Fruit fly (Drosophila melanogaster) whole organism, embryonic: ENCODE results near the gene CG5515.

Source experiments
- BtbVII ChIP-seq: fragments of 200-800 bp; sonication (Bioruptor generic); optimal IDR thresholded peaks from 3 replicates; lab custom pipeline; 2017; ENCODE audit warnings: missing biosample characterization, mild to moderate bottlenecking, missing genetic modification characterization
- CG12769 ChIP-seq: fragments of 200-800 bp; sonication (Bioruptor generic); optimal IDR thresholded peaks from 2 replicates; lab custom pipeline; 2019; ENCODE audit warnings: missing biosample characterization, mild to moderate bottlenecking, missing genetic modification characterization, moderate library complexity
- CG13287 ChIP-seq: fragments of 200-800 bp; sonication (Bioruptor generic); IDR thresholded peaks from 2 replicates; pipeline ENCODE4 v1.3.6; 2022; ENCODE audit warnings: missing biosample characterization, missing genetic modification characterization; ENCODE audit not compliant: partially characterized antibody
- CG13775 ChIP-seq: fragments of 200-800 bp; sonication (Bioruptor generic); optimal IDR thresholded peaks from 3 replicates; lab custom pipeline; 2017; ENCODE audit warnings: missing biosample characterization, mild to moderate bottlenecking, missing genetic modification characterization
- CG14050 ChIP-seq: fragments of 200-800 bp; sonication (Bioruptor generic); IDR thresholded peaks from 3 replicates; pipeline ENCODE4 v1.3.6; 2022; ENCODE audit warnings: missing biosample characterization, missing genetic modification characterization
- CG14860 ChIP-seq: fragments of 200-800 bp; sonication (Bioruptor generic); IDR thresholded peaks from 3 replicates; pipeline ENCODE4 v1.3.6; 2022; ENCODE audit warnings: missing biosample characterization, missing genetic modification characterization; ENCODE audit not compliant: partially characterized antibody
- CG15011 ChIP-seq: fragments of 200-800 bp; sonication (Bioruptor generic); optimal IDR thresholded peaks from 3 replicates; lab custom pipeline; 2018; ENCODE audit warnings: missing biosample characterization, mild to moderate bottlenecking, missing genetic modification characterization
- CG1529 ChIP-seq: fragments of 200-800 bp; sonication (Bioruptor generic); optimal IDR thresholded peaks from 3 replicates; lab custom pipeline; 2018; ENCODE audit warnings: missing biosample characterization, missing genetic modification characterization
- CG15479 ChIP-seq: fragments of 200-800 bp; sonication (Bioruptor generic); optimal IDR thresholded peaks from 3 replicates; lab custom pipeline; 2019; ENCODE audit warnings: missing biosample characterization, mild to moderate bottlenecking, missing genetic modification characterization, moderate library complexity
- CG17568 ChIP-seq: fragments of 200-800 bp; sonication (Bioruptor generic); optimal IDR thresholded peaks from 2 replicates; lab custom pipeline; 2018; ENCODE audit warnings: missing biosample characterization, mild to moderate bottlenecking, missing genetic modification characterization, moderate library complexity
- CG1792 ChIP-seq: fragments of 200-800 bp; sonication (Bioruptor generic); optimal IDR thresholded peaks from 2 replicates; lab custom pipeline; 2016; ENCODE audit warnings: missing biosample characterization, missing genetic modification characterization
- CG1832 ChIP-seq: fragments of 200-800 bp; sonication (Bioruptor generic); optimal IDR thresholded peaks from 2 replicates; lab custom pipeline; 2017; ENCODE audit warnings: missing biosample characterization, mild to moderate bottlenecking, missing genetic modification characterization, inconsistent platforms
- CG2120 ChIP-seq: fragments of 200-800 bp; sonication (Bioruptor generic); optimal IDR thresholded peaks from 3 replicates; lab custom pipeline; 2016; ENCODE audit warnings: missing biosample characterization, missing genetic modification characterization
- CG31224 ChIP-seq: fragments of 200-800 bp; sonication (Bioruptor generic); IDR thresholded peaks from 2 replicates; pipeline ENCODE4 v1.3.6; 2022; ENCODE audit warnings: missing biosample characterization, missing genetic modification characterization
- CG32772 ChIP-seq: fragments of 200-800 bp; sonication (Bioruptor generic); IDR thresholded peaks from 2 replicates; pipeline ENCODE4 v1.3.6; 2022; ENCODE audit warnings: missing biosample characterization, missing genetic modification characterization
- CG33557 ChIP-seq: fragments of 200-800 bp; sonication (Bioruptor generic); optimal IDR thresholded peaks from 2 replicates; lab custom pipeline; 2019; ENCODE audit warnings: missing biosample characterization, mild to moderate bottlenecking, missing genetic modification characterization, moderate library complexity
- CG3726 ChIP-seq: fragments of 200-800 bp; sonication (Bioruptor generic); IDR thresholded peaks from 3 replicates; pipeline ENCODE4, ENCODE4 v1.3.6; 2022; ENCODE audit warnings: missing biosample characterization, missing genetic modification characterization
- CG3838 ChIP-seq: fragments of 200-800 bp; sonication (Bioruptor generic); optimal IDR thresholded peaks from 3 replicates; lab custom pipeline; 2016; ENCODE audit warnings: missing biosample characterization, missing genetic modification characterization
- CG6683 ChIP-seq: fragments of 200-800 bp; sonication (Bioruptor generic); optimal IDR thresholded peaks from 2 replicates; lab custom pipeline; 2017; ENCODE audit warnings: missing biosample characterization, mild to moderate bottlenecking, missing genetic modification characterization, missing genetic modification reagents
- CG8765 ChIP-seq: fragments of 200-800 bp; sonication (Bioruptor generic); IDR thresholded peaks from 2 replicates; pipeline ENCODE4 v1.3.6; 2022; ENCODE audit warnings: missing biosample characterization, missing genetic modification characterization
- CG9876 ChIP-seq: fragments of 200-800 bp; sonication (Bioruptor generic); optimal IDR thresholded peaks from 2 replicates; lab custom pipeline; 2016; ENCODE audit warnings: missing biosample characterization, missing genetic modification characterization
- Deaf1 ChIP-seq: fragments of 200-800 bp; optimal IDR thresholded peaks from 3 replicates; lab custom pipeline; 2019; ENCODE audit warnings: missing biosample characterization, mild to moderate bottlenecking, missing genetic modification characterization, moderate library complexity
- Dip2 ChIP-seq: fragments of 200-800 bp; sonication (Bioruptor generic); IDR thresholded peaks from 2 replicates; pipeline ENCODE4 v1.3.6; 2022; ENCODE audit warnings: missing biosample characterization, missing genetic modification characterization
- Ets65A ChIP-seq: fragments of 200-800 bp; sonication (Bioruptor generic); peaks from one replicate; lab custom pipeline; 2016; ENCODE audit warnings: missing biosample characterization, missing genetic modification characterization
- Hand ChIP-seq: fragments of 200-800 bp; sonication (Bioruptor generic); optimal IDR thresholded peaks from 2 replicates; lab custom pipeline; 2017; ENCODE audit warnings: mild to moderate bottlenecking, missing biosample characterization, missing genetic modification reagents, missing genetic modification characterization
- HmgD ChIP-seq: fragments of 200-800 bp; sonication (Bioruptor generic); optimal IDR thresholded peaks from 3 replicates; lab custom pipeline; 2016; ENCODE audit warnings: missing biosample characterization, missing genetic modification characterization
- Mad ChIP-seq: fragments of 200-800 bp; sonication (Bioruptor generic); optimal IDR thresholded peaks from 2 replicates; lab custom pipeline; 2016; ENCODE audit warnings: missing biosample characterization, missing genetic modification characterization
- NC2β ChIP-seq: fragments of 200-800 bp; sonication (Bioruptor generic); optimal IDR thresholded peaks from 2 replicates; lab custom pipeline; 2016; ENCODE audit warnings: missing biosample characterization, missing genetic modification characterization
- PHDP ChIP-seq: fragments of 200-800 bp; sonication (Bioruptor generic); optimal IDR thresholded peaks from 3 replicates; lab custom pipeline; 2018; ENCODE audit warnings: missing biosample characterization, mild to moderate bottlenecking, missing genetic modification characterization, moderate library complexity
- Pdp1 ChIP-seq, 2 experiments: fragments of 200-800 bp; sonication (Bioruptor generic); optimal IDR thresholded peaks; 3 replicates each; lab custom pipeline; 2016; ENCODE audit warnings: missing biosample characterization in 2 of 2, missing genetic modification characterization in 2 of 2, mild to moderate bottlenecking in 1 of 2, moderate library complexity in 1 of 2
- Scr ChIP-seq: fragments of 200-800 bp; sonication (Bioruptor generic); IDR thresholded peaks from 2 replicates; pipeline ENCODE4 v1.3.6; 2022; ENCODE audit warnings: missing biosample characterization, missing genetic modification characterization; ENCODE audit not compliant: partially characterized antibody
- Sry-δ ChIP-seq: fragments of 200-800 bp; sonication (Bioruptor generic); optimal IDR thresholded peaks from 2 replicates; lab custom pipeline; 2016; ENCODE audit warnings: missing biosample characterization, missing genetic modification characterization
- Ssrp ChIP-seq: fragments of 200-800 bp; sonication (Bioruptor generic); optimal IDR thresholded peaks from 2 replicates; lab custom pipeline; 2018; ENCODE audit warnings: missing biosample characterization, mild to moderate bottlenecking, missing genetic modification characterization, moderate library complexity
- bowl ChIP-seq: fragments of 200-800 bp; sonication (Bioruptor generic); IDR thresholded peaks from 2 replicates; pipeline ENCODE4 v1.3.6; 2022; ENCODE audit warnings: missing biosample characterization, missing genetic modification characterization
- crp ChIP-seq, 2 experiments: fragments of 200-800 bp; sonication (Bioruptor generic); optimal IDR thresholded peaks; 2 replicates in 1 of 2; 3 replicates in 1 of 2; lab custom pipeline; 2017; ENCODE audit warnings: missing biosample characterization in 2 of 2, missing genetic modification characterization in 2 of 2, mild to moderate bottlenecking in 1 of 2, moderate library complexity in 1 of 2
- eve ChIP-seq, 2 experiments: fragments of >200 bp; optimal IDR thresholded peaks; 2 replicates each; lab custom pipeline; 2017; ENCODE audit warnings: missing biosample characterization in 2 of 2, missing genetic modification characterization in 2 of 2
- gce ChIP-seq: fragments of 200-800 bp; sonication (Bioruptor generic); IDR thresholded peaks from 3 replicates; pipeline ENCODE4 v1.3.6; 2022; ENCODE audit warnings: missing biosample characterization, missing genetic modification characterization
- gro ChIP-seq: fragments of 200-800 bp; sonication (Bioruptor generic); optimal IDR thresholded peaks from 2 replicates; lab custom pipeline; 2016; ENCODE audit warnings: missing biosample characterization, missing genetic modification characterization
- hbn ChIP-seq: fragments of 200-800 bp; sonication (Bioruptor generic); IDR thresholded peaks from 2 replicates; pipeline ENCODE4 v1.3.6; 2022; ENCODE audit warnings: missing biosample characterization, missing genetic modification characterization; ENCODE audit not compliant: partially characterized antibody
- lab ChIP-seq: fragments of 200-800 bp; sonication (Bioruptor generic); optimal IDR thresholded peaks from 3 replicates; lab custom pipeline; 2017; ENCODE audit warnings: missing biosample characterization, missing genetic modification characterization, mild to moderate bottlenecking, moderate library complexity, missing genetic modification reagents
- lbe ChIP-seq: fragments of 200-800 bp; sonication (Bioruptor generic); optimal IDR thresholded peaks from 2 replicates; lab custom pipeline; 2016; ENCODE audit warnings: missing biosample characterization, mild to moderate bottlenecking, missing genetic modification characterization
- nerfin-2 ChIP-seq: fragments of 200-800 bp; sonication (Bioruptor generic); IDR thresholded peaks from 2 replicates; pipeline ENCODE4 v1.3.6; 2022; ENCODE audit warnings: missing biosample characterization, missing genetic modification characterization; ENCODE audit not compliant: partially characterized antibody
- nom ChIP-seq: fragments of 200-800 bp; sonication (Bioruptor generic); optimal IDR thresholded peaks from 2 replicates; lab custom pipeline; 2017; ENCODE audit warnings: missing biosample characterization, missing genetic modification characterization, mild to moderate bottlenecking, moderate library complexity, missing genetic modification reagents
- pan ChIP-seq, 4 experiments: fragments of >200 bp in 3 of 4; fragments of 200-800 bp in 1 of 4; sonication (Bioruptor generic) in 1 of 4; optimal IDR thresholded peaks in 3 of 4; IDR thresholded peaks in 1 of 4; 2 replicates each; pipeline versions ENCODE4 v1.3.6 to Lab custom; 2017 to 2022; ENCODE audit warnings: missing biosample characterization in 2 of 4, missing genetic modification characterization in 2 of 4, mixed read lengths in 1 of 4
- pita ChIP-seq: fragments of 200-800 bp; sonication (Bioruptor generic); optimal IDR thresholded peaks from 2 replicates; lab custom pipeline; 2017; ENCODE audit warnings: missing biosample characterization, mild to moderate bottlenecking, missing genetic modification characterization
- run ChIP-seq: fragments of 200-800 bp; sonication (Bioruptor generic); optimal IDR thresholded peaks from 3 replicates; lab custom pipeline; 2018; ENCODE audit warnings: missing biosample characterization, mild to moderate bottlenecking, missing genetic modification characterization
- scrt ChIP-seq: fragments of 200-800 bp; sonication (Bioruptor generic); optimal IDR thresholded peaks from 2 replicates; lab custom pipeline; 2018; ENCODE audit warnings: missing biosample characterization, mild to moderate bottlenecking, missing genetic modification characterization, moderate library complexity
- slp2 ChIP-seq: fragments of 200-800 bp; sonication (Bioruptor generic); optimal IDR thresholded peaks from 2 replicates; lab custom pipeline; 2016; ENCODE audit warnings: missing biosample characterization, missing genetic modification characterization
- wek ChIP-seq: fragments of 200-800 bp; sonication (Bioruptor generic); optimal IDR thresholded peaks from 3 replicates; lab custom pipeline; 2018; ENCODE audit warnings: missing biosample characterization, mild to moderate bottlenecking, missing genetic modification characterization, moderate library complexity
- zen ChIP-seq: fragments of 200-800 bp; sonication (Bioruptor generic); optimal IDR thresholded peaks from 3 replicates; lab custom pipeline; 2018; ENCODE audit warnings: missing biosample characterization, mild to moderate bottlenecking, missing genetic modification characterization, moderate library complexity

CG5515 gene

dm6 chr3R:24148838-24149237 is 39.9 kb downstream of the CG5515 start, which contains the start of gene Slimp (continued):
- TF ChIP-seq run (tag; lab: Kevin White, UChicago) (no peak), eve (GFP tag; optimal IDR thresholded peaks at IDR 0.05; lab: Kevin White, UChicago) (no peak), CG13287 (GFP tag; lab: Robert Waterston, UW) (peak; percentile 39), CG15479 (GFP tag; lab: Kevin White, UChicago) (no peak), slp2 (no peak), HmgD (GFP tag; lab: Kevin White, UChicago) (no peak), CG6683 (GFP tag; lab: Kevin White, UChicago) (no peak), CG1529 (GFP tag; lab: Kevin White, UChicago) (no peak), gce (GFP tag; lab: Robert Waterston, UW) (no peak), Ets65A (peak; percentile 78), CG1792 (GFP tag; lab: Kevin White, UChicago) (no peak), CG15011 (GFP tag; lab: Kevin White, UChicago) (no peak), lab (GFP tag; lab: Kevin White, UChicago) (peak; percentile 32), Mad (GFP tag; lab: Kevin White, UChicago) (no peak), bowl (GFP tag; lab: Robert Waterston, UW) (no peak), CG13775 (GFP tag; lab: Kevin White, UChicago) (peak; percentile 27), Sry-δ (no peak), Hand (GFP tag; lab: Kevin White, UChicago) (no peak), Deaf1 (tag; lab: Kevin White, UChicago) (no peak), CG2120 (GFP tag; lab: Kevin White, UChicago) (peak; percentile 52), CG9876 (GFP tag; lab: Kevin White, UChicago) (no peak), pan (optimal IDR thresholded peaks at IDR 0.05; lab: Kevin White, UChicago) (no peak), pan (GFP tag; optimal IDR thresholded peaks at IDR 0.05 in 1 of 2, IDR thresholded peaks at IDR 0.05 in 1 of 2) (no peak), Dip2 (GFP tag; lab: Robert Waterston, UW) (no peak), Pdp1 (GFP tag; optimal IDR thresholded peaks at IDR 0.05; lab: Kevin White, UChicago) (no peak), hbn (GFP tag; lab: Robert Waterston, UW) (no peak), nom (peak; percentile 10), CG14860 (GFP tag; lab: Robert Waterston, UW) (no peak), CG17568 (GFP tag; lab: Kevin White, UChicago) (no peak), pita (GFP tag; lab: Kevin White, UChicago) (no peak), CG33557 (GFP tag; lab: Kevin White, UChicago) (no peak), CG3726 (GFP tag; lab: Robert Waterston, UW) (no peak), CG14050 (no peak), gro (GFP tag; lab: Kevin White, UChicago) (no peak), CG32772 (GFP tag; lab: Robert Waterston, UW) (no peak), nerfin-2 (GFP tag; lab: Robert Waterston, UW) (no peak), CG8765 (GFP tag; lab: Robert Waterston, UW) (no peak), Ssrp (no peak), zen (tag; lab: Kevin White, UChicago) (no peak), Scr (0 out of 2 replicates have a peak, but pooled peaks have one; percentile 2), lbe (peak; percentile 7), crp (GFP tag; optimal IDR thresholded peaks at IDR 0.05; lab: Kevin White, UChicago) (peak; percentile 56 to 93), scrt (GFP tag; lab: Kevin White, UChicago) (no peak), CG31224 (GFP tag; lab: Robert Waterston, UW) (no peak), CG1832 (GFP tag; lab: Kevin White, UChicago) (no peak), NC2β (GFP tag; lab: Kevin White, UChicago) (no peak), CG12769 (tag; lab: Kevin White, UChicago) (no peak), wek (GFP tag; lab: Kevin White, UChicago) (peak; percentile 98), BtbVII (GFP tag; lab: Kevin White, UChicago) (no peak), PHDP (tag; lab: Kevin White, UChicago) (peak; percentile 2), CG3838 (GFP tag; lab: Kevin White, UChicago) (no peak)
